Fruit fly (Drosophila melanogaster) whole organism, embryonic: ENCODE measurements around the gene ftz.

Experiments used
- Aef1 ChIP-seq: fragments of 200-800 bp; sonication (Bioruptor generic); IDR thresholded peaks from 3 replicates; pipeline ENCODE4 v1.3.6; 2022; ENCODE audit warnings: missing biosample characterization, missing genetic modification characterization
- BEAF-32 ChIP-seq: fragments of 200-800 bp; sonication (Bioruptor generic); optimal IDR thresholded peaks from 3 replicates; lab custom pipeline; 2017; ENCODE audit warnings: missing biosample characterization, missing genetic modification characterization, mild to moderate bottlenecking, moderate library complexity, missing genetic modification reagents
- CG11696 ChIP-seq: fragments of 200-800 bp; sonication (Bioruptor generic); IDR thresholded peaks from 2 replicates; pipeline ENCODE4 v1.3.6; 2022; ENCODE audit warnings: missing biosample characterization, missing genetic modification characterization
- CG12155 ChIP-seq: fragments of 200-800 bp; sonication (Bioruptor generic); optimal IDR thresholded peaks from 3 replicates; lab custom pipeline; 2016; ENCODE audit warnings: missing biosample characterization, missing genetic modification characterization
- CG12236 ChIP-seq: fragments of 200-800 bp; sonication (Bioruptor generic); optimal IDR thresholded peaks from 2 replicates; lab custom pipeline; 2016; ENCODE audit warnings: missing biosample characterization, missing genetic modification characterization
- CG14050 ChIP-seq: fragments of 200-800 bp; sonication (Bioruptor generic); IDR thresholded peaks from 3 replicates; pipeline ENCODE4 v1.3.6; 2022; ENCODE audit warnings: missing biosample characterization, missing genetic modification characterization
- CG15696 ChIP-seq: fragments of 200-800 bp; sonication (Bioruptor generic); optimal IDR thresholded peaks from 2 replicates; lab custom pipeline; 2019; ENCODE audit warnings: missing biosample characterization, mild to moderate bottlenecking, missing genetic modification characterization, moderate library complexity
- CG2199 ChIP-seq: fragments of 200-800 bp; sonication (Bioruptor generic); IDR thresholded peaks from 3 replicates; pipeline ENCODE4 v1.3.6; 2022; ENCODE audit warnings: missing biosample characterization, missing genetic modification characterization
- CG2712 ChIP-seq: fragments of 200-800 bp; optimal IDR thresholded peaks from 3 replicates; lab custom pipeline; 2019; ENCODE audit warnings: missing biosample characterization, mild to moderate bottlenecking, missing genetic modification characterization, moderate library complexity
- CG3065 ChIP-seq: fragments of 200-800 bp; sonication (Bioruptor generic); optimal IDR thresholded peaks from 2 replicates; lab custom pipeline; 2016; ENCODE audit warnings: missing biosample characterization, missing genetic modification characterization
- CG3281 ChIP-seq: fragments of 200-800 bp; sonication (Bioruptor generic); optimal IDR thresholded peaks from 3 replicates; lab custom pipeline; 2017; ENCODE audit warnings: missing biosample characterization, mild to moderate bottlenecking, missing genetic modification characterization
- CG33213 ChIP-seq: fragments of 200-800 bp; sonication (Bioruptor generic); optimal IDR thresholded peaks from 3 replicates; lab custom pipeline; 2016; ENCODE audit warnings: missing biosample characterization, missing genetic modification characterization
- CG3995 ChIP-seq: fragments of 200-800 bp; sonication (Bioruptor generic); optimal IDR thresholded peaks from 3 replicates; lab custom pipeline; 2016; ENCODE audit warnings: missing biosample characterization, missing genetic modification characterization
- CG4730 ChIP-seq: fragments of 200-800 bp; sonication (Bioruptor generic); IDR thresholded peaks from 2 replicates; pipeline ENCODE4 v1.3.6; 2022; ENCODE audit warnings: missing biosample characterization, missing genetic modification characterization
- CG6272 ChIP-seq: fragments of 200-800 bp; sonication (Bioruptor generic); IDR thresholded peaks from 2 replicates; pipeline ENCODE4 v1.3.6; 2022; ENCODE audit warnings: missing biosample characterization, missing genetic modification characterization
- CG8290 ChIP-seq, 3 experiments: fragments of 200-800 bp; sonication (Bioruptor generic); optimal IDR thresholded peaks; 2 replicates each; lab custom pipeline; 2016 to 2019; ENCODE audit warnings: missing biosample characterization in 3 of 3, missing genetic modification characterization in 3 of 3, mild to moderate bottlenecking in 2 of 3, moderate library complexity in 1 of 3
- CG8924 ChIP-seq: fragments of 200-800 bp; optimal IDR thresholded peaks from 3 replicates; lab custom pipeline; 2019; ENCODE audit warnings: missing biosample characterization, mild to moderate bottlenecking, missing genetic modification characterization, moderate library complexity
- CG9437 ChIP-seq: fragments of 200-800 bp; sonication (Bioruptor generic); optimal IDR thresholded peaks from 2 replicates; lab custom pipeline; 2018; ENCODE audit warnings: missing biosample characterization, mild to moderate bottlenecking, missing genetic modification characterization
- Lpt ChIP-seq: fragments of >200 bp; optimal IDR thresholded peaks from 2 replicates; lab custom pipeline; 2018; ENCODE audit warnings: missing biosample characterization, missing genetic modification characterization
- Med ChIP-seq: fragments of 200-800 bp; sonication (Bioruptor generic); peaks from one replicate; lab custom pipeline; 2016; ENCODE audit warnings: missing biosample characterization, missing genetic modification characterization, mild to moderate bottlenecking, inconsistent platforms, moderate library complexity
- Opbp ChIP-seq: fragments of 200-800 bp; sonication (Bioruptor generic); IDR thresholded peaks from 3 replicates; pipeline ENCODE4 v1.3.6; 2022; ENCODE audit warnings: missing biosample characterization, missing genetic modification characterization; ENCODE audit not compliant: partially characterized antibody
- PHDP ChIP-seq: fragments of 200-800 bp; sonication (Bioruptor generic); optimal IDR thresholded peaks from 3 replicates; lab custom pipeline; 2018; ENCODE audit warnings: missing biosample characterization, mild to moderate bottlenecking, missing genetic modification characterization, moderate library complexity
- Poxn ChIP-seq: fragments of 200-800 bp; sonication (Bioruptor generic); IDR thresholded peaks from 2 replicates; pipeline ENCODE4 v1.3.6; 2022; ENCODE audit warnings: missing biosample characterization, missing genetic modification characterization
- Usf ChIP-seq: fragments of 200-800 bp; sonication (Bioruptor generic); optimal IDR thresholded peaks from 2 replicates; lab custom pipeline; 2017; ENCODE audit warnings: missing genotype, missing biosample characterization, missing genetic modification characterization
- ara ChIP-seq: fragments of 200-800 bp; sonication (Bioruptor generic); IDR thresholded peaks from 2 replicates; pipeline ENCODE4 v1.3.6; 2022; ENCODE audit warnings: missing biosample characterization, missing genetic modification characterization
- az2 ChIP-seq: fragments of 200-800 bp; sonication (Bioruptor generic); optimal IDR thresholded peaks from 3 replicates; lab custom pipeline; 2016; ENCODE audit warnings: missing biosample characterization, missing genetic modification characterization
- bsh ChIP-seq, 2 experiments: fragments of 200-800 bp; sonication (Bioruptor generic); optimal IDR thresholded peaks; 2 replicates each; lab custom pipeline; 2017 to 2018; ENCODE audit warnings: mild to moderate bottlenecking in 2 of 2, missing biosample characterization in 2 of 2, missing genetic modification characterization in 2 of 2, moderate library complexity in 1 of 2
- cato ChIP-seq: fragments of 200-800 bp; sonication (Bioruptor generic); optimal IDR thresholded peaks from 2 replicates; lab custom pipeline; 2016; ENCODE audit warnings: missing biosample characterization, missing genetic modification characterization, borderline replicate concordance
- chm ChIP-seq: fragments of 200-800 bp; sonication (Bioruptor generic); IDR thresholded peaks from 2 replicates; pipeline ENCODE4 v1.3.6; 2022; ENCODE audit warnings: missing biosample characterization, missing genetic modification characterization
- crol ChIP-seq: fragments of 200-800 bp; sonication (Bioruptor generic); IDR thresholded peaks from 2 replicates; pipeline ENCODE4 v1.3.6; 2022; ENCODE audit warnings: missing biosample characterization, missing genetic modification characterization
- cwo ChIP-seq: fragments of 200-800 bp; sonication (Bioruptor generic); optimal IDR thresholded peaks from 3 replicates; lab custom pipeline; 2017; ENCODE audit warnings: missing biosample characterization, missing genetic modification characterization, mild to moderate bottlenecking, moderate library complexity, missing genetic modification reagents
- dmrt99B ChIP-seq: fragments of 200-800 bp; sonication (Bioruptor generic); optimal IDR thresholded peaks from 2 replicates; lab custom pipeline; 2018; ENCODE audit warnings: missing biosample characterization, mild to moderate bottlenecking, missing genetic modification characterization, moderate library complexity
- fd64A ChIP-seq: fragments of 200-800 bp; sonication (Bioruptor generic); optimal IDR thresholded peaks from 3 replicates; lab custom pipeline; 2018; ENCODE audit warnings: missing biosample characterization, mild to moderate bottlenecking, missing genetic modification characterization
- fru ChIP-seq: fragments of >200 bp; optimal IDR thresholded peaks from 2 replicates; lab custom pipeline; 2017
- gsb ChIP-seq: fragments of 200-800 bp; sonication (Bioruptor generic); IDR thresholded peaks from 2 replicates; pipeline ENCODE4 v1.3.6; 2022; ENCODE audit warnings: missing biosample characterization, missing genetic modification characterization
- jing ChIP-seq: fragments of 200-800 bp; sonication (Bioruptor generic); optimal IDR thresholded peaks from 2 replicates; lab custom pipeline; 2018; ENCODE audit warnings: missing biosample characterization, mild to moderate bottlenecking, missing genetic modification characterization
- maf-S ChIP-seq: fragments of 200-800 bp; sonication (Bioruptor generic); optimal IDR thresholded peaks from 2 replicates; lab custom pipeline; 2016; ENCODE audit warnings: missing biosample characterization, missing genetic modification characterization
- phol ChIP-seq: fragments of 200-800 bp; sonication (Bioruptor generic); optimal IDR thresholded peaks from 3 replicates; lab custom pipeline; 2018; ENCODE audit warnings: missing biosample characterization, mild to moderate bottlenecking, missing genetic modification characterization, moderate library complexity
- pros ChIP-seq: fragments of 200-800 bp; sonication (Bioruptor generic); optimal IDR thresholded peaks from 3 replicates; lab custom pipeline; 2019; ENCODE audit warnings: missing biosample characterization, mild to moderate bottlenecking, missing genetic modification characterization, moderate library complexity
- ranshi ChIP-seq: fragments of 200-800 bp; sonication (Bioruptor generic); IDR thresholded peaks from 2 replicates; pipeline ENCODE4 v1.3.6; 2022; ENCODE audit warnings: missing biosample characterization, missing genetic modification characterization
- ro ChIP-seq: fragments of 200-800 bp; sonication (Bioruptor generic); IDR thresholded peaks from 2 replicates; pipeline ENCODE4 v1.3.6; 2022; ENCODE audit warnings: missing biosample characterization, missing genetic modification characterization
- row ChIP-seq: fragments of 200-800 bp; sonication (Bioruptor generic); IDR thresholded peaks from 3 replicates; pipeline ENCODE4 v1.3.6; 2022; ENCODE audit warnings: missing biosample characterization, missing genetic modification characterization
- sens-2 ChIP-seq: fragments of 200-800 bp; sonication (Bioruptor generic); IDR thresholded peaks from 2 replicates; pipeline ENCODE4 v1.3.6; 2022; ENCODE audit warnings: missing biosample characterization, missing genetic modification characterization
- stwl ChIP-seq: fragments of 200-800 bp; sonication (Bioruptor generic); optimal IDR thresholded peaks from 3 replicates; lab custom pipeline; 2018; ENCODE audit warnings: missing biosample characterization, mild to moderate bottlenecking, missing genetic modification characterization, moderate library complexity
- trh ChIP-seq: fragments of 200-800 bp; sonication (Bioruptor generic); optimal IDR thresholded peaks from 2 replicates; lab custom pipeline; 2016; ENCODE audit warnings: missing biosample characterization, missing genetic modification characterization
- zen2 ChIP-seq: fragments of 200-800 bp; sonication (Bioruptor generic); IDR thresholded peaks from 3 replicates; pipeline ENCODE4 v1.3.6; 2022; ENCODE audit warnings: missing biosample characterization, missing genetic modification characterization; ENCODE audit not compliant: partially characterized antibody
- zfh1 ChIP-seq: fragments of 200-800 bp; sonication (Bioruptor generic); IDR thresholded peaks from 3 replicates; pipeline ENCODE4 v1.3.6; 2022; ENCODE audit warnings: missing biosample characterization, missing genetic modification characterization
- zfh2 ChIP-seq: fragments of 200-800 bp; sonication (Bioruptor generic); optimal IDR thresholded peaks from 2 replicates; lab custom pipeline; 2016; ENCODE audit warnings: missing biosample characterization, missing genetic modification characterization

ftz gene

DNA sequence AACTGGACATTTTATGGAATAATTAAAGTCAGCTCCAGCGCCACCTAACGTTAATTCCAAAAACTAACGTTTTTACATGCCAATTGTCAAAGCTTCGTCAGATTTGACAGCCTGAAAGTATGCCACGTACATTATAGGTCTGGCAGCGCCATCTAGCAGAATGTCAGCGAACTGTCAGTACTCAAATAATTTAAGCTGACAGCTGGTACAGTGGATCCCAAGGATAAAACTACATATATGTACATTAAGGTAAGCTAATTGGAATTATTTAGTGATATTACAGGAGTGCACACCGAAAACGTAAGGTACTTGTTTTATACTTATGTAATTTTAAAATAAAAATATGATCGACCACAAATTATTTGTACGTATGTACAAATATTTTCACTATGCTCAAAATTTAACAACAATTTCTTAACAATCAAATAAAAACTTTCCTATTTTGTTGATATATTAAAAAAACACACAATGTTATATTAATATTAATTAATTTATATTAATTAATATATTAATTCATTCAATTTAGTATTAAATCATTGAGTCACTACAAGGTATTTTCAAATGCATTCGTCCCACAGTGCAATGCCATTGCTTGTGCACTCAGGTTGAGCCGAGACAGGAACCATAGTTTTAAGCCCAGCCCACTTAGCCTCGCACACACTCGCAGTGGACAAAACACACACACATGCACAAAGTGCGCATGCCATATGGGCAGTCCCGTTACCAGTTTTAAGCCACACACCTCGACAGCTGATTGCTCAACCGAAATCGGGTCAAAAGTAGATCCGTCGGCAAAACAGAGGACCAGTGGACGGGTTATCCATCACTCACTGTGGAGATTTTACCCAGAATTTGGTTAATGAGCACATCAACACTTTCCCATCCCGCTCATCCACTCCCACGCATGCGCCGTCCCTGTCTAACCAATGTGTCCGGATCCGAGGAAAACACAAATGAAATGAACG is 48.4 kb downstream of the ftz start (continued):
- TF ChIP-seq dmrt99B (peak; percentile 85), PHDP (tag; lab: Kevin White, UChicago) (peak; percentile 90), maf-S (peak; percentile 18), trh (GFP tag; lab: Kevin White, UChicago) (peak; percentile 47), zfh2 (peak; percentile 46), jing (GFP tag; lab: Kevin White, UChicago) (peak; percentile 10), CG4730 (GFP tag; lab: Robert Waterston, UW) (peak; percentile 45; the same call in 1 of the 2 replicates), ro (GFP tag; lab: Robert Waterston, UW) (no peak; the same call in 1 of the 2 replicates), phol (peak; percentile 86), CG14050 (GFP tag; lab: Robert Waterston, UW) (peak; percentile 12; the same call in 1 of the 3 replicates), CG6272 (GFP tag; lab: Robert Waterston, UW) (peak; percentile 39), CG2712 (tag; lab: Kevin White, UChicago) (peak; percentile 93), sens-2 (GFP tag; lab: Robert Waterston, UW) (0 out of 2 replicates have a peak, but pooled peaks have one; percentile 5), Usf (peak; percentile 49), cwo (GFP tag; lab: Kevin White, UChicago) (peak; percentile 64), Lpt (GFP tag; lab: Kevin White, UChicago) (no peak), CG11696 (GFP tag; lab: Robert Waterston, UW) (no peak), CG2199 (GFP tag; lab: Robert Waterston, UW) (peak; percentile 44; the same call in 1 of the 3 replicates), fru (lab: Kevin White, UChicago) (no peak), az2 (GFP tag; lab: Kevin White, UChicago) (peak; percentile 85), bsh (GFP tag; optimal IDR thresholded peaks at IDR 0.05; lab: Kevin White, UChicago) (peak; percentile 20 to 78), CG3065 (GFP tag; lab: Kevin White, UChicago) (peak; percentile 33), Poxn (no peak), gsb (0 out of 2 replicates have a peak, but pooled peaks have one; percentile 38), CG15696 (tag; lab: Kevin White, UChicago) (peak; percentile 83), CG3995 (GFP tag; lab: Kevin White, UChicago) (peak; percentile 0), CG33213 (GFP tag; lab: Kevin White, UChicago) (peak; percentile 87), pros (no peak), stwl (tag; lab: Kevin White, UChicago) (peak; percentile 36), chm (peak; percentile 65), zfh1 (peak; percentile 84), BEAF-32 (GFP tag; lab: Kevin White, UChicago) (no peak), CG9437 (GFP tag; lab: Kevin White, UChicago) (peak; percentile 86), cato (GFP tag; lab: Kevin White, UChicago) (no peak), row (GFP tag; lab: Robert Waterston, UW) (peak; percentile 88), Med (GFP tag; lab: Kevin White, UChicago) (peak; percentile 96), zen2 (GFP tag; lab: Robert Waterston, UW) (no peak), CG12236 (GFP tag; lab: Kevin White, UChicago) (peak; percentile 41), ranshi (peak; percentile 71; the same call in 1 of the 2 replicates), fd64A (no peak), ara (GFP tag; lab: Robert Waterston, UW) (peak; percentile 42), CG12155 (GFP tag; lab: Kevin White, UChicago) (peak; percentile 80), Aef1 (peak; percentile 64), CG8924 (tag; lab: Kevin White, UChicago) (peak; percentile 91), crol (GFP tag; lab: Robert Waterston, UW) (no peak), Opbp (GFP tag; lab: Robert Waterston, UW) (peak; percentile 75), CG8290 (GFP tag; optimal IDR thresholded peaks at IDR 0.05; lab: Kevin White, UChicago) (peak; percentile 58), CG8290 (tag; optimal IDR thresholded peaks at IDR 0.05; lab: Kevin White, UChicago) (peak in 1 of 2 experiments; percentile 78), CG3281 (GFP tag; lab: Kevin White, UChicago) (peak; percentile 88)
